Worm (Caenorhabditis elegans): ENCODE measurements around the gene dbn-1.

dbn-1 gene

ce11 chrIII:13719247-13719758 is 42.6 kb downstream of the dbn-1 start (continued):
- TF ChIP-seq Y105C5A.15 (GFP tag; IDR thresholded peaks at IDR 0.05) (no peak), lsy-2 (tag; optimal IDR thresholded peaks at IDR 0.05) (no peak), ces-1 (GFP tag; optimal IDR thresholded peaks at IDR 0.05) (no peak), ZK546.5 (tag; optimal IDR thresholded peaks at IDR 0.05) (no peak), F37D6.2 (tag; optimal IDR thresholded peaks at IDR 0.05) (no peak), daf-12 (tag; optimal IDR thresholded peaks at IDR 0.05) (no peak), nhr-48 (tag; optimal IDR thresholded peaks at IDR 0.05) (peak; percentile 44), T26A8.4 (GFP tag; IDR thresholded peaks at IDR 0.05) (peak; percentile 38; the same call in 1 of the 2 replicates), dmd-6 (GFP tag; IDR thresholded peaks at IDR 0.05) (no peak), zip-2 (tag; optimal IDR thresholded peaks at IDR 0.05) (no peak), hmg-1.1 (GFP tag; IDR thresholded peaks at IDR 0.05) (no peak), arid-1 (GFP tag; conservative IDR thresholded peaks at IDR 0.05) (no peak), spr-1 (tag; optimal IDR thresholded peaks at IDR 0.05) (no peak), F44E2.7 (GFP tag; IDR thresholded peaks at IDR 0.05) (no peak), aha-1 (tag) (peak; percentile 97), daf-16 (GFP tag; optimal IDR thresholded peaks at IDR 0.05) (no peak), daf-16 (tag; optimal IDR thresholded peaks at IDR 0.05) (no peak), unc-39 (tag; optimal IDR thresholded peaks at IDR 0.05) (no peak), mep-1 (tag; optimal IDR thresholded peaks at IDR 0.05) (peak; percentile 11), nhr-10 (tag; optimal IDR thresholded peaks at IDR 0.05) (no peak), lir-3 (tag; optimal IDR thresholded peaks at IDR 0.05) (no peak), nhr-102 (tag; optimal IDR thresholded peaks at IDR 0.05) (peak; percentile 0), fkh-10 (GFP tag; optimal IDR thresholded peaks at IDR 0.05) (no peak), hlh-11 (tag; optimal IDR thresholded peaks at IDR 0.05) (peak; percentile 73), egl-27 (tag; optimal IDR thresholded peaks at IDR 0.05) (no peak), lin-39 (tag; optimal IDR thresholded peaks at IDR 0.05) (no peak), saeg-2 (GFP tag; IDR thresholded peaks at IDR 0.05) (no peak), attf-4 (tag; optimal IDR thresholded peaks at IDR 0.05) (no peak), madf-5 (GFP tag; IDR thresholded peaks at IDR 0.05) (no peak)

- peak; percentile 35 for TF ChIP-seq dve-1 (tag; optimal IDR thresholded peaks at IDR 0.05; ENCODE audit: insufficient read depth)
- no peak for TF ChIP-seq daf-8 (GFP tag; IDR thresholded peaks at IDR 0.05)
- no peak for TF ChIP-seq nhr-42 (GFP tag; IDR thresholded peaks at IDR 0.05)
- TF ChIP-seq nhr-11 (tag; optimal IDR thresholded peaks at IDR 0.05): peak; percentile 49
- TF ChIP-seq lsy-2 (tag; optimal IDR thresholded peaks at IDR 0.05): peak in 1 of 2 experiments; percentile 14
- 0 out of 2 replicates have a peak, but pooled peaks have one; percentile 19 for TF ChIP-seq ctbp-1 (GFP tag; IDR thresholded peaks at IDR 0.05)
- peak; percentile 68 for TF ChIP-seq pqm-1 (tag; optimal IDR thresholded peaks at IDR 0.05)
- peak; percentile 90 for TF ChIP-seq aha-1 (tag)
- peak; percentile 23; the same call in 1 of the 2 replicates for TF ChIP-seq dmd-6 (GFP tag; IDR thresholded peaks at IDR 0.05)
- TF ChIP-seq hlh-11 (tag; optimal IDR thresholded peaks at IDR 0.05): peak; percentile 27
- no peak for TF ChIP-seq Y48G9A.11 (GFP tag; IDR thresholded peaks at IDR 0.05)
- peak; percentile 23 for TF ChIP-seq nhr-6 (tag; optimal IDR thresholded peaks at IDR 0.05)
- peak; percentile 38 for TF ChIP-seq nhr-28 (tag; optimal IDR thresholded peaks at IDR 0.05)
- TF ChIP-seq ama-1 (optimal IDR thresholded peaks at IDR 0.05): peak; percentile 48
- TF ChIP-seq nhr-48 (tag; optimal IDR thresholded peaks at IDR 0.05): peak; percentile 14
- no peak for TF ChIP-seq duxl-1 (tag; optimal IDR thresholded peaks at IDR 0.05; ENCODE audit: poor library complexity)
- peak in 1 of 2 experiments; percentile 42 for TF ChIP-seq unc-62 (GFP tag; optimal IDR thresholded peaks at IDR 0.05 in 1 of 2)
- no peak for TF ChIP-seq unc-62 (tag; optimal IDR thresholded peaks at IDR 0.05)
- peak; percentile 44 for TF ChIP-seq mxl-3 (GFP tag; optimal IDR thresholded peaks at IDR 0.05)
- no peak for TF ChIP-seq lim-7 (GFP tag; IDR thresholded peaks at IDR 0.05)
- peak; percentile 12 for TF ChIP-seq hlh-30 (tag; optimal IDR thresholded peaks at IDR 0.05; ENCODE audit: insufficient read depth)
- no peak for TF ChIP-seq daf-16 (GFP tag; optimal IDR thresholded peaks at IDR 0.05)
- peak; percentile 11 for TF ChIP-seq daf-16 (tag; optimal IDR thresholded peaks at IDR 0.05)
These were observed 43.4 kb downstream of the dbn-1 start for ce11 chrIII:13718403-13718969.
